Worm (Caenorhabditis elegans) whole organism, L4/young adult: ENCODE results near the gene F36G3.3.

Experiments
- W03F9.2 ChIP-seq: fragments of 150-350 bp; optimal IDR thresholded peaks from 2 replicates; lab custom pipeline; 2014; ENCODE audit warnings: missing biosample characterization, missing genetic modification characterization
- dao-5 ChIP-seq: sonication (generic microtip); optimal IDR thresholded peaks from 2 replicates; lab custom pipeline; 2016; ENCODE audit warnings: missing genotype, missing genetic modification characterization, moderate library complexity, missing compliant biosample characterization
- him-1 ChIP-seq: sonication (generic microtip); optimal IDR thresholded peaks from 2 replicates; lab custom pipeline; 2016; ENCODE audit warnings: missing genotype, missing genetic modification reagents, missing genetic modification characterization, missing compliant biosample characterization

- TF ChIP-seq dao-5 (tag; lab: Kevin White, UChicago) (no peak), him-1 (tag; lab: Kevin White, UChicago) (no peak), W03F9.2 (tag; lab: Kevin White, UChicago) (no peak)
Measured at ce11 chrX:9795579-9795978, 3.1 kb upstream of the F36G3.3 start.
